Worm (Caenorhabditis elegans) whole organism, young adult: ENCODE results near the gene srz-64.

Experiments
- F55B11.4 ChIP-seq: sonication (generic microtip); optimal IDR thresholded peaks from 2 replicates; lab custom pipeline; 2016; ENCODE audit warnings: missing compliant biosample characterization, missing genetic modification characterization, borderline replicate concordance; ENCODE audit not compliant: insufficient read depth
- Y67H2A.10 ChIP-seq: fragments of 200-800 bp; sonication (Bioruptor generic); conservative IDR thresholded peaks from 2 replicates; pipeline ENCODE4 v1.3.6; 2022; ENCODE audit warnings: missing genetic modification reagents, missing genetic modification characterization, missing compliant biosample characterization
- ama-1 ChIP-seq, 3 experiments: fragments of 150-350 bp in 1 of 3; sonication (generic microtip) in 2 of 3; optimal IDR thresholded peaks; 2 replicates each; lab custom pipeline; 2014 to 2018; ENCODE audit warnings: missing biosample characterization in 2 of 3, missing genetic modification characterization in 2 of 3, missing genetic modification reagents in 2 of 3
- hmg-20 ChIP-seq: fragments of 200-800 bp; sonication (Bioruptor generic); IDR thresholded peaks from 2 replicates; pipeline ENCODE4 v1.3.6; 2022; ENCODE audit warnings: missing genetic modification reagents, missing genetic modification characterization, missing compliant biosample characterization
- mcd-1 ChIP-seq: fragments of 200-800 bp; sonication (Bioruptor generic); IDR thresholded peaks from 2 replicates; pipeline ENCODE4 v1.3.6; 2022; ENCODE audit warnings: missing genetic modification reagents, missing genetic modification characterization, missing compliant biosample characterization
- xnd-1 ChIP-seq: sonication (generic microtip); optimal IDR thresholded peaks from 2 replicates; lab custom pipeline; 2016; ENCODE audit warnings: missing genotype, missing genetic modification reagents, missing genetic modification characterization, missing compliant biosample characterization

- TF ChIP-seq hmg-20 (GFP tag; lab: Robert Waterston, UW), result no peak
- no peak for TF ChIP-seq Y67H2A.10
- no peak for TF ChIP-seq F55B11.4 (tag; lab: Kevin White, UChicago)
- no peak for TF ChIP-seq xnd-1
- TF ChIP-seq ama-1 (optimal IDR thresholded peaks at IDR 0.05; lab: Kevin White, UChicago), result no peak
- TF ChIP-seq ama-1 (GFP tag; optimal IDR thresholded peaks at IDR 0.05; lab: Kevin White, UChicago), result no peak
- no peak for TF ChIP-seq mcd-1
Measured at ce11 chrII:1338196-1338595, 45.1 kb upstream of the srz-64 start.
